Fruit fly (Drosophila melanogaster): ENCODE data around the gene CG32808.

Gene CG32808

DNA sequence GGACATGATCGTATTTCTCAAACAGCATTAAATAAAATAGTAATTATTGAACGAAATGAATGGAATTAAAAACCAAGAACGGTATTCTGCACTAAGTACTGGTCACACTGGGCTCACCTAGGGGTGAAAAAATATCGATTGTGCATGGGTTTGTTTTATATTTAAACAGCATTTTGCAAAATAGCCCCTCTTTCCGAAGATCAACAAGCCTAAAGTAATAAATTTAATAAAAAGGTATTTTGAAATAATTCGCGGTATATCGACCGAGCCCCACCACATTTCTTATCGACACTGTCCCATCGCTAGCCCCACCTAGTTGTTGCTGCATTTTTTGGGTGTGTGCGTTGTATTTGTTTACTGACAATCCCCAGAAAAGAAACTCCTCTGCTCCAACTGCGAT lies 945 bp upstream of the CG32808 start, which contains the start of gene pck (continued):
- peak; percentile 71 for TF ChIP-seq dm (GFP tag; optimal IDR thresholded peaks at IDR 0.05)
- TF ChIP-seq sna (GFP tag; IDR thresholded peaks at IDR 0.05; ENCODE audit: partially characterized antibody): peak; percentile 49; the same call in 1 of the 2 replicates
- peak; percentile 67 for TF ChIP-seq Hsf (GFP tag; optimal IDR thresholded peaks at IDR 0.05)
- peak; percentile 47; the same call in 1 of the 3 replicates for TF ChIP-seq CG2199 (GFP tag; IDR thresholded peaks at IDR 0.05)
- TF ChIP-seq slou (GFP tag; optimal IDR thresholded peaks at IDR 0.05): no peak
- TF ChIP-seq Dad (GFP tag; optimal IDR thresholded peaks at IDR 0.05): peak; percentile 62
- peak; percentile 16 for TF ChIP-seq CG10147 (GFP tag; optimal IDR thresholded peaks at IDR 0.05)
- peak; percentile 83 for TF ChIP-seq CG1603 (tag; optimal IDR thresholded peaks at IDR 0.05)
- TF ChIP-seq pho (GFP tag; optimal IDR thresholded peaks at IDR 0.05): peak; percentile 68
- TF ChIP-seq shn (GFP tag; optimal IDR thresholded peaks at IDR 0.05): peak; percentile 44
- TF ChIP-seq cas (GFP tag; IDR thresholded peaks at IDR 0.05): no peak
- peak; percentile 52 for TF ChIP-seq CG1647 (GFP tag; optimal IDR thresholded peaks at IDR 0.05)
- no peak for TF ChIP-seq CG6654 (GFP tag; optimal IDR thresholded peaks at IDR 0.05)
- peak; percentile 24; the same call in 1 of the 3 replicates for TF ChIP-seq CG14860 (GFP tag; IDR thresholded peaks at IDR 0.05; ENCODE audit: partially characterized antibody)
- TF ChIP-seq CG31224 (GFP tag; IDR thresholded peaks at IDR 0.05): peak; percentile 40; the same call in 1 of the 2 replicates
- TF ChIP-seq CG14441 (GFP tag; IDR thresholded peaks at IDR 0.05): peak; percentile 61
- TF ChIP-seq sug (tag; optimal IDR thresholded peaks at IDR 0.05): peak; percentile 40
- TF ChIP-seq vfl (GFP tag; optimal IDR thresholded peaks at IDR 0.05): peak; percentile 72
- no peak for TF ChIP-seq peb (GFP tag; IDR thresholded peaks at IDR 0.05)
- peak; percentile 55 for TF ChIP-seq CG10366 (GFP tag; IDR thresholded peaks at IDR 0.05)
- peak; percentile 38 for TF ChIP-seq Abd-B (GFP tag; optimal IDR thresholded peaks at IDR 0.05)
- peak; percentile 42 for TF ChIP-seq CG33557 (GFP tag; optimal IDR thresholded peaks at IDR 0.05)
- peak; percentile 24 for TF ChIP-seq CG12299 (tag; optimal IDR thresholded peaks at IDR 0.05)
- TF ChIP-seq Antp (GFP tag; optimal IDR thresholded peaks at IDR 0.05): peak; percentile 63
- 0 out of 2 replicates have a peak, but pooled peaks have one; percentile 33 for TF ChIP-seq Awh (GFP tag; IDR thresholded peaks at IDR 0.05)
- peak; percentile 8 for TF ChIP-seq CG10543 (GFP tag; optimal IDR thresholded peaks at IDR 0.05)
- peak; percentile 51; the same call in 1 of the 2 replicates for TF ChIP-seq CG31441 (GFP tag; IDR thresholded peaks at IDR 0.05)
- TF ChIP-seq CG14710 (tag; optimal IDR thresholded peaks at IDR 0.05): peak; percentile 75
- TF ChIP-seq CG31388 (GFP tag; optimal IDR thresholded peaks at IDR 0.05): peak; percentile 23
- TF ChIP-seq TFAM (GFP tag; optimal IDR thresholded peaks at IDR 0.05): no peak
- peak; percentile 48; the same call in 1 of the 3 replicates for TF ChIP-seq knrl (GFP tag; IDR thresholded peaks at IDR 0.05; ENCODE audit: partially characterized antibody)
- TF ChIP-seq grau (tag; optimal IDR thresholded peaks at IDR 0.05): peak; percentile 54
- TF ChIP-seq CG32767 (GFP tag; IDR thresholded peaks at IDR 0.05): peak; percentile 65
- peak; percentile 17 for TF ChIP-seq trh (GFP tag; optimal IDR thresholded peaks at IDR 0.05)
- peak; percentile 55 for TF ChIP-seq ttk (GFP tag; IDR thresholded peaks at IDR 0.05)
- TF ChIP-seq CG10979 (tag; optimal IDR thresholded peaks at IDR 0.05): peak; percentile 57
- TF ChIP-seq Opbp (GFP tag; IDR thresholded peaks at IDR 0.05; ENCODE audit: partially characterized antibody): 0 out of 3 replicates have a peak, but pooled peaks have one; percentile 40
- peak; percentile 50 for TF ChIP-seq Elba2 (GFP tag; optimal IDR thresholded peaks at IDR 0.05)
- peak; percentile 34 for TF ChIP-seq CG3407 (GFP tag; optimal IDR thresholded peaks at IDR 0.05)
- peak; percentile 31; the same call in 1 of the 2 replicates for TF ChIP-seq Adf1 (GFP tag; IDR thresholded peaks at IDR 0.05)
- peak; percentile 59 for TF ChIP-seq CG1602 (GFP tag; optimal IDR thresholded peaks at IDR 0.05)
- TF ChIP-seq CG11723 (GFP tag; optimal IDR thresholded peaks at IDR 0.05): no peak
- TF ChIP-seq lbe (GFP tag; optimal IDR thresholded peaks at IDR 0.05): peak; percentile 55
- TF ChIP-seq da (GFP tag; optimal IDR thresholded peaks at IDR 0.05): no peak
- peak; percentile 72 for TF ChIP-seq CG18599 (GFP tag; optimal IDR thresholded peaks at IDR 0.05)
- TF ChIP-seq CG18619 (GFP tag; optimal IDR thresholded peaks at IDR 0.05): peak; percentile 9
- no peak for TF ChIP-seq CG17385 (GFP tag; optimal IDR thresholded peaks at IDR 0.05)
- TF ChIP-seq hkb (optimal IDR thresholded peaks at IDR 0.05): peak; percentile 19
- peak; percentile 79 for TF ChIP-seq hkb (GFP tag; IDR thresholded peaks at IDR 0.05)
- TF ChIP-seq Usf (GFP tag; optimal IDR thresholded peaks at IDR 0.05): no peak
